Worm (Caenorhabditis elegans) whole organism, L1 larva: ENCODE results near the gene Y47D7A.19.
A peak's percentile ranks its signal among the peaks of the same experiment; 100 is the strongest.

Experiments used
- C16A3.4 ChIP-seq: fragments of 150-350 bp; optimal IDR thresholded peaks from 2 replicates; lab custom pipeline; 2014; ENCODE audit warnings: missing biosample characterization, missing genetic modification characterization
- C34B4.2 ChIP-seq: sonication (generic microtip); optimal IDR thresholded peaks from 2 replicates; lab custom pipeline; 2017; ENCODE audit warnings: mild to moderate bottlenecking, missing genetic modification characterization, missing compliant biosample characterization
- aly-2 ChIP-seq: fragments of 150-350 bp; optimal IDR thresholded peaks from 2 replicates; lab custom pipeline; 2014; ENCODE audit warnings: missing biosample characterization, missing genetic modification characterization
- blmp-1 ChIP-seq: fragments of 150-350 bp; optimal IDR thresholded peaks from 2 replicates; lab custom pipeline; 2014; ENCODE audit warnings: missing biosample characterization, missing genetic modification characterization
- ceh-82 ChIP-seq, 3 experiments: fragments of 150-350 bp in 1 of 3; sonication (generic microtip) in 2 of 3; optimal IDR thresholded peaks; 2 replicates each; lab custom pipeline; 2014 to 2017; ENCODE audit warnings: missing biosample characterization in 3 of 3, missing genetic modification characterization in 3 of 3
- ceh-88 ChIP-seq: fragments of 200-800 bp; sonication (Bioruptor generic); IDR thresholded peaks from 2 replicates; pipeline ENCODE4 v1.3.6; 2022; ENCODE audit warnings: missing genetic modification characterization, missing compliant biosample characterization
- ces-1 ChIP-seq: fragments of 150-350 bp; optimal IDR thresholded peaks from 2 replicates; lab custom pipeline; 2014; ENCODE audit warnings: missing biosample characterization, missing genetic modification reagents, missing genetic modification characterization
- dpl-1 ChIP-seq, 3 experiments: fragments of 150-350 bp in 2 of 3; sonication (generic microtip) in 1 of 3; optimal IDR thresholded peaks; 2 replicates each; lab custom pipeline; 2014 to 2017; ENCODE audit warnings: missing biosample characterization in 3 of 3, missing genetic modification characterization in 3 of 3, missing genetic modification reagents in 3 of 3
- efl-1 ChIP-seq, 4 experiments: fragments of 150-350 bp; optimal IDR thresholded peaks in 3 of 4; peaks in 1 of 4; 1 replicate in 1 of 4; 2 replicates in 3 of 4; lab custom pipeline; 2014; ENCODE audit warnings: missing biosample characterization in 2 of 4, missing genetic modification characterization in 2 of 4, missing genetic modification reagents in 2 of 4
- elt-3 ChIP-seq, 6 experiments: fragments of 150-350 bp in 1 of 6; sonication (generic microtip); optimal IDR thresholded peaks; 2 replicates each; lab custom pipeline; 2017 to 2018; ENCODE audit warnings: missing biosample characterization in 6 of 6, missing genetic modification characterization in 6 of 6, inconsistent platforms in 1 of 6
- ets-5 ChIP-seq: fragments of 200-800 bp; sonication (Bioruptor generic); IDR thresholded peaks from 2 replicates; pipeline ENCODE4 v1.3.6; 2022; ENCODE audit warnings: missing genetic modification characterization, missing compliant biosample characterization
- grh-1 ChIP-seq: fragments of 200-800 bp; sonication (Bioruptor generic); IDR thresholded peaks from 2 replicates; pipeline ENCODE4 v1.3.6; 2022; ENCODE audit warnings: missing genetic modification reagents, missing genetic modification characterization, missing compliant biosample characterization
- hlh-17 ChIP-seq: fragments of 200-800 bp; sonication (Bioruptor generic); optimal IDR thresholded peaks from 2 replicates; lab custom pipeline; 2018; ENCODE audit warnings: missing genetic modification characterization, mild to moderate bottlenecking, missing compliant biosample characterization, moderate library complexity, borderline replicate concordance
- hpl-2 ChIP-seq: fragments of 150-350 bp; optimal IDR thresholded peaks from 2 replicates; lab custom pipeline; 2014; ENCODE audit warnings: missing biosample characterization, missing genetic modification reagents, missing genetic modification characterization
- isw-1 ChIP-seq: fragments of 200-800 bp; sonication (Bioruptor generic); IDR thresholded peaks from 2 replicates; pipeline ENCODE4 v1.3.6; 2022; ENCODE audit warnings: missing genetic modification characterization, missing compliant biosample characterization
- lin-13 ChIP-seq: fragments of 150-350 bp; optimal IDR thresholded peaks from 2 replicates; lab custom pipeline; 2014; ENCODE audit warnings: missing biosample characterization, missing genetic modification reagents, missing genetic modification characterization
- lin-14 ChIP-seq: fragments of 200-800 bp; sonication (Bioruptor generic); optimal IDR thresholded peaks from 2 replicates; lab custom pipeline; 2018; ENCODE audit warnings: mild to moderate bottlenecking, missing genetic modification characterization, moderate library complexity, missing compliant biosample characterization
- lin-35 ChIP-seq, 2 experiments: fragments of 150-350 bp; optimal IDR thresholded peaks; 2 replicates each; lab custom pipeline; 2014; ENCODE audit warnings: missing biosample characterization in 2 of 2, missing genetic modification characterization in 2 of 2, missing genetic modification reagents in 2 of 2
- lsy-2 ChIP-seq, 2 experiments: fragments of 150-350 bp; optimal IDR thresholded peaks; 2 replicates each; lab custom pipeline; 2014; ENCODE audit warnings: missing biosample characterization in 2 of 2, missing genetic modification characterization in 2 of 2
- mdl-1 ChIP-seq, 2 experiments: fragments of 150-350 bp; optimal IDR thresholded peaks; 2 replicates each; lab custom pipeline; 2014 to 2017; ENCODE audit warnings: missing biosample characterization in 2 of 2, missing genetic modification characterization in 2 of 2, inconsistent platforms in 1 of 2
- nhr-11 ChIP-seq: fragments of 150-350 bp; optimal IDR thresholded peaks from 2 replicates; lab custom pipeline; 2014; ENCODE audit warnings: missing biosample characterization, missing genetic modification characterization
- nhr-19 ChIP-seq: fragments of 200-800 bp; sonication (Bioruptor generic); conservative IDR thresholded peaks from 2 replicates; pipeline ENCODE4 v1.3.6; 2022; ENCODE audit warnings: missing genetic modification characterization, missing compliant biosample characterization
- nhr-20 ChIP-seq: sonication (generic microtip); optimal IDR thresholded peaks from 2 replicates; lab custom pipeline; 2016; ENCODE audit warnings: mild to moderate bottlenecking, missing genetic modification characterization, missing compliant biosample characterization
- nhr-28 ChIP-seq: fragments of 150-350 bp; optimal IDR thresholded peaks from 2 replicates; lab custom pipeline; 2014; ENCODE audit warnings: missing biosample characterization, missing genetic modification characterization
- nhr-47 ChIP-seq: sonication (generic microtip); optimal IDR thresholded peaks from 2 replicates; lab custom pipeline; 2016; ENCODE audit warnings: mild to moderate bottlenecking, missing genetic modification characterization, moderate library complexity, missing compliant biosample characterization
- nhr-71 ChIP-seq: sonication (generic microtip); optimal IDR thresholded peaks from 2 replicates; lab custom pipeline; 2016; ENCODE audit warnings: mild to moderate bottlenecking, missing genetic modification characterization, moderate library complexity, missing compliant biosample characterization
- nhr-76 ChIP-seq: sonication (generic microtip); optimal IDR thresholded peaks from 2 replicates; lab custom pipeline; 2017; ENCODE audit warnings: missing biosample characterization, missing genetic modification characterization
- nhr-77 ChIP-seq: fragments of 150-350 bp; optimal IDR thresholded peaks from 2 replicates; lab custom pipeline; 2014; ENCODE audit warnings: missing biosample characterization, missing genetic modification characterization
- nhr-84 ChIP-seq: sonication (generic microtip); optimal IDR thresholded peaks from 2 replicates; lab custom pipeline; 2017; ENCODE audit warnings: missing biosample characterization, missing genetic modification characterization
- nhr-85 ChIP-seq: sonication (generic microtip); peaks from one replicate; lab custom pipeline; 2016; ENCODE audit warnings: missing genetic modification characterization, inconsistent platforms, missing compliant biosample characterization
- rnt-1 ChIP-seq: sonication (generic microtip); optimal IDR thresholded peaks from 2 replicates; lab custom pipeline; 2016; ENCODE audit warnings: mild to moderate bottlenecking, missing genetic modification characterization, moderate library complexity, missing compliant biosample characterization
- skn-1 ChIP-seq: fragments of 150-350 bp; optimal IDR thresholded peaks from 2 replicates; lab custom pipeline; 2014; ENCODE audit warnings: missing biosample characterization, missing genetic modification characterization
- snpc-4 ChIP-seq: fragments of 150-350 bp; optimal IDR thresholded peaks from 2 replicates; lab custom pipeline; 2014; ENCODE audit warnings: missing biosample characterization, missing genetic modification characterization
- snu-23 ChIP-seq: sonication (generic microtip); optimal IDR thresholded peaks from 2 replicates; lab custom pipeline; 2016; ENCODE audit warnings: missing genetic modification characterization, missing compliant biosample characterization
- sox-4 ChIP-seq: sonication (generic microtip); optimal IDR thresholded peaks from 2 replicates; lab custom pipeline; 2016; ENCODE audit warnings: missing genetic modification characterization, missing compliant biosample characterization
- unc-130 ChIP-seq: fragments of 150-350 bp; optimal IDR thresholded peaks from 2 replicates; lab custom pipeline; 2017; ENCODE audit warnings: missing biosample characterization, missing genetic modification characterization, inconsistent platforms
- unc-30 ChIP-seq: sonication (generic microtip); optimal IDR thresholded peaks from 2 replicates; lab custom pipeline; 2017; ENCODE audit warnings: missing biosample characterization, missing genetic modification characterization
- unc-62 ChIP-seq: fragments of 150-350 bp; optimal IDR thresholded peaks from 2 replicates; lab custom pipeline; 2014; ENCODE audit warnings: missing biosample characterization, missing genetic modification reagents, missing genetic modification characterization
- unc-98 ChIP-seq: fragments of 200-800 bp; sonication (Bioruptor generic); IDR thresholded peaks from 2 replicates; pipeline ENCODE4 v1.3.6; 2022; ENCODE audit warnings: missing genetic modification characterization, missing compliant biosample characterization
- vab-15 ChIP-seq: sonication (generic microtip); optimal IDR thresholded peaks from 2 replicates; lab custom pipeline; 2017; ENCODE audit warnings: missing genotype, mild to moderate bottlenecking, missing genetic modification characterization, missing compliant biosample characterization
- xbp-1 ChIP-seq: sonication (generic microtip); optimal IDR thresholded peaks from 2 replicates; lab custom pipeline; 2016; ENCODE audit warnings: missing genetic modification characterization, missing compliant biosample characterization
- zag-1 ChIP-seq: fragments of 150-350 bp; optimal IDR thresholded peaks from 2 replicates; lab custom pipeline; 2014; ENCODE audit warnings: missing biosample characterization, missing genetic modification characterization
- ztf-4 ChIP-seq: fragments of 150-350 bp; optimal IDR thresholded peaks from 2 replicates; lab custom pipeline; 2014; ENCODE audit warnings: missing biosample characterization, missing genetic modification characterization

Y47D7A.19 gene

ce11 chrV:4450523-4451089, 26.5 kb downstream of the Y47D7A.19 start, which contains the start of gene rft-2 (continued):
- TF ChIP-seq grh-1 (GFP tag; lab: Robert Waterston, UW) (0 out of 2 replicates have a peak, but pooled peaks have one; percentile 18), zag-1 (tag; lab: Kevin White, UChicago) (no peak), nhr-28 (tag; lab: Kevin White, UChicago) (no peak), nhr-71 (peak; percentile 76), blmp-1 (peak; percentile 49), unc-62 (GFP tag; lab: Kevin White, UChicago) (no peak), vab-15 (tag; lab: Kevin White, UChicago) (peak; percentile 29), nhr-19 (GFP tag; lab: Robert Waterston, UW) (peak; percentile 50), lin-13 (peak; percentile 27), ceh-82 (tag; optimal IDR thresholded peaks at IDR 0.05; lab: Kevin White, UChicago) (peak; percentile 39 to 80 (median 56)), snpc-4 (tag; lab: Kevin White, UChicago) (peak; percentile 44), nhr-85 (tag; lab: Kevin White, UChicago) (peak; percentile 80), nhr-77 (tag; lab: Kevin White, UChicago) (peak; percentile 35), hpl-2 (GFP tag; lab: Kevin White, UChicago) (no peak), C34B4.2 (tag; lab: Kevin White, UChicago) (no peak), nhr-47 (peak; percentile 81), ztf-4 (tag; lab: Kevin White, UChicago) (no peak), dpl-1 (GFP tag; optimal IDR thresholded peaks at IDR 0.05; lab: Kevin White, UChicago) (peak; percentile 93 to 96 (median 95)), rnt-1 (tag; lab: Kevin White, UChicago) (peak; percentile 53), skn-1 (tag; lab: Kevin White, UChicago) (peak; percentile 51), xbp-1 (tag; lab: Kevin White, UChicago) (peak; percentile 58), sox-4 (tag; lab: Kevin White, UChicago) (peak; percentile 3), unc-98 (GFP tag; lab: Robert Waterston, UW) (no peak), aly-2 (tag; lab: Kevin White, UChicago) (no peak), nhr-20 (tag; lab: Kevin White, UChicago) (peak; percentile 59), lin-35 (GFP tag; optimal IDR thresholded peaks at IDR 0.05; lab: Kevin White, UChicago) (peak; percentile 96 to 97), C16A3.4 (tag; lab: Kevin White, UChicago) (peak; percentile 39), nhr-11 (tag; lab: Kevin White, UChicago) (peak; percentile 14), elt-3 (tag; optimal IDR thresholded peaks at IDR 0.05; lab: Kevin White, UChicago) (peak in 1 of 6 experiments; percentile 11), lsy-2 (tag; optimal IDR thresholded peaks at IDR 0.05; lab: Kevin White, UChicago) (peak; percentile 71 to 80), mdl-1 (tag; optimal IDR thresholded peaks at IDR 0.05; lab: Kevin White, UChicago) (peak in 1 of 2 experiments; percentile 22), lin-14 (GFP tag; lab: Kevin White, UChicago) (peak; percentile 61), efl-1 (optimal IDR thresholded peaks at IDR 0.05; lab: Kevin White, UChicago) (peak; percentile 92 to 96), efl-1 (GFP tag; optimal IDR thresholded peaks at IDR 0.05 in 1 of 2; lab: Kevin White, UChicago) (peak; percentile 96 to 99), snu-23 (GFP tag; lab: Kevin White, UChicago) (peak; percentile 69)

DNA sequence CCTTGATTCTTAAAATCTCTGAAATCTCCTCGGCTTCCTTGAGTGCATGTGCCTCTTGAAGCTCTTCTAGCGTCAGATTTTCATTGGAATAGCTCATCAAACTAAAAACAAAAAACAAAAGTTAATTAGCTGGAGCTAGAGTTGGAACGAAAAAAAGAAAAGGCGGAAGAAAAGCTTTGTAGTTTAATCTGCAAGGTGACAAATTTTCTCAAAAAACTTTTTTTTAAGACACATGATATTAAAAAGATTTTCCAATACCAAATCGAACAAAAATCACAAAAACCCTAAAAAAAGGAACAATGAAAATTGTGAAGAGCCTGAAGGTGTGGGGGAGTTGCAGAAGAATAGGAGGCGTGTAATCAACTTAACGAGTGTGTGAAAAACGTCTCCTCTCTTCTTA, 30.5 kb downstream of the Y47D7A.19 start, which contains the start of gene gnrr-5:
gnrr-5 (minus strand) TSS at position 101 of the 400 bp plus-strand sequence.
- TF ChIP-seq lin-14 (GFP tag; lab: Kevin White, UChicago): peak; percentile 16
- TF ChIP-seq C34B4.2 (tag; lab: Kevin White, UChicago): no peak
- TF ChIP-seq vab-15 (tag; lab: Kevin White, UChicago): no peak
- TF ChIP-seq unc-62 (GFP tag; lab: Kevin White, UChicago): no peak
- no peak for TF ChIP-seq skn-1 (tag; lab: Kevin White, UChicago)
- TF ChIP-seq nhr-47: no peak

- TF ChIP-seq unc-130: no peak
- TF ChIP-seq nhr-84: no peak
- no peak for TF ChIP-seq nhr-11 (tag; lab: Kevin White, UChicago)
- no peak for TF ChIP-seq isw-1
- no peak for TF ChIP-seq nhr-47
- TF ChIP-seq hlh-17 (GFP tag; lab: Kevin White, UChicago): no peak
- no peak for TF ChIP-seq ets-5 (GFP tag; lab: Robert Waterston, UW)
- TF ChIP-seq unc-30: no peak
- TF ChIP-seq nhr-76 (tag; lab: Kevin White, UChicago): no peak
- no peak for TF ChIP-seq ceh-88 (GFP tag; lab: Robert Waterston, UW)
- TF ChIP-seq ces-1 (GFP tag; lab: Kevin White, UChicago): no peak
Observed at ce11 chrV:4471065-4471464, 46.9 kb downstream of the Y47D7A.19 start, which contains the start of gene T08H10.3. Gene T08H10.3, plus strand, starts transcription at chrV:4471365.
